Worm (Caenorhabditis elegans) whole organism, L4/young adult: Measurements from ENCODE around the gene srj-8.

Experiments used
- W03F9.2 ChIP-seq: fragments of 150-350 bp; optimal IDR thresholded peaks from 2 replicates; lab custom pipeline; 2014; ENCODE audit warnings: missing biosample characterization, missing genetic modification characterization
- dao-5 ChIP-seq: sonication (generic microtip); optimal IDR thresholded peaks from 2 replicates; lab custom pipeline; 2016; ENCODE audit warnings: missing genotype, missing genetic modification characterization, moderate library complexity, missing compliant biosample characterization
- him-1 ChIP-seq: sonication (generic microtip); optimal IDR thresholded peaks from 2 replicates; lab custom pipeline; 2016; ENCODE audit warnings: missing genotype, missing genetic modification reagents, missing genetic modification characterization, missing compliant biosample characterization

srj-8 gene

ce11 chrV:3281523-3281922 is 33.9 kb downstream of the srj-8 start, which contains the start of gene T28A11.25:
T28A11.25 (plus strand) TSS chrV:3281823.
- TF ChIP-seq dao-5 (tag; lab: Kevin White, UChicago) = no peak
- TF ChIP-seq him-1 (tag; lab: Kevin White, UChicago) = no peak
- TF ChIP-seq W03F9.2 (tag; lab: Kevin White, UChicago) = no peak

ce11 chrV:3282957-3283356 is 35.3 kb downstream of the srj-8 start, which contains the start of gene str-64:
str-64 (plus strand) TSS chrV:3283257.
- TF ChIP-seq him-1 (tag; lab: Kevin White, UChicago) (no peak), W03F9.2 (tag; lab: Kevin White, UChicago) (no peak), dao-5 (tag; lab: Kevin White, UChicago) (no peak)

ce11 chrV:3284629-3285028 is 37.0 kb downstream of the srj-8 start, which contains the start of gene F35F10.5:
F35F10.5 (plus strand) TSS chrV:3284929.
- no peak for TF ChIP-seq dao-5 (tag; lab: Kevin White, UChicago)
- no peak for TF ChIP-seq W03F9.2 (tag; lab: Kevin White, UChicago)

- TF ChIP-seq W03F9.2 (tag; lab: Kevin White, UChicago) (no peak), him-1 (tag; lab: Kevin White, UChicago) (no peak), dao-5 (tag; lab: Kevin White, UChicago) (no peak)
Measured at ce11 chrV:3287330-3287729, 39.7 kb downstream of the srj-8 start, which contains the start of gene F35F10.7. F35F10.7 (minus strand) TSS chrV:3287430.

- TF ChIP-seq W03F9.2 (tag; lab: Kevin White, UChicago) = no peak
- TF ChIP-seq him-1 (tag; lab: Kevin White, UChicago) = no peak
- no peak for TF ChIP-seq dao-5 (tag; lab: Kevin White, UChicago)
Measured at ce11 chrV:3288134-3288533, 40.5 kb downstream of the srj-8 start.

- TF ChIP-seq dao-5 (tag; lab: Kevin White, UChicago) (no peak), W03F9.2 (tag; lab: Kevin White, UChicago) (no peak), him-1 (tag; lab: Kevin White, UChicago) (no peak)
Measured at ce11 chrV:3289267-3289666, 41.7 kb downstream of the srj-8 start, which contains the start of gene F35F10.6. F35F10.6 (minus strand) TSS chrV:3289367.

- TF ChIP-seq him-1 (tag; lab: Kevin White, UChicago) (no peak), W03F9.2 (tag; lab: Kevin White, UChicago) (no peak), dao-5 (tag; lab: Kevin White, UChicago) (no peak)
Measured at ce11 chrV:3295368-3295767, 47.8 kb downstream of the srj-8 start.

ce11 chrV:3297764-3298163 is 50.1 kb downstream of the srj-8 start, which contains the start of gene srx-122:
srx-122 (minus strand) TSS chrV:3297864.
- TF ChIP-seq him-1 (tag; lab: Kevin White, UChicago) = no peak
- TF ChIP-seq dao-5 (tag; lab: Kevin White, UChicago) = no peak
- no peak for TF ChIP-seq W03F9.2 (tag; lab: Kevin White, UChicago)
